Worm (Caenorhabditis elegans) whole organism, mixed stage, embryonic: ENCODE data around the gene Y39B6A.43.

Experiments used
- ces-1 ChIP-seq: fragments of 150-350 bp; optimal IDR thresholded peaks from 2 replicates; lab custom pipeline; 2014; ENCODE audit warnings: missing biosample characterization, missing genetic modification reagents, missing genetic modification characterization
- cnd-1 ChIP-seq: fragments of 200-800 bp; sonication (Bioruptor generic); optimal IDR thresholded peaks from 2 replicates; lab custom pipeline; 2018; ENCODE audit warnings: mild to moderate bottlenecking, missing genetic modification characterization, missing compliant biosample characterization
- elt-1 ChIP-seq: sonication (generic microtip); optimal IDR thresholded peaks from 2 replicates; lab custom pipeline; 2017; ENCODE audit warnings: missing genetic modification characterization, mild to moderate bottlenecking, missing compliant biosample characterization, antibody characterized with exemption, moderate library complexity, borderline replicate concordance; ENCODE audit not compliant: insufficient read depth
- ham-2 ChIP-seq: fragments of 200-800 bp; sonication (Bioruptor generic); optimal IDR thresholded peaks from 2 replicates; lab custom pipeline; 2018; ENCODE audit warnings: mild to moderate bottlenecking, missing genetic modification characterization, missing compliant biosample characterization
- lin-13 ChIP-seq: fragments of 150-350 bp; optimal IDR thresholded peaks from 2 replicates; lab custom pipeline; 2014; ENCODE audit warnings: missing biosample characterization, missing genetic modification characterization
- lsy-2 ChIP-seq: fragments of 150-350 bp; optimal IDR thresholded peaks from 2 replicates; lab custom pipeline; 2014; ENCODE audit warnings: missing biosample characterization, missing genetic modification characterization
- mep-1 ChIP-seq: fragments of 150-350 bp; optimal IDR thresholded peaks from 2 replicates; lab custom pipeline; 2017; ENCODE audit warnings: missing biosample characterization, missing genetic modification reagents, missing genetic modification characterization, inconsistent platforms
- nhr-12 ChIP-seq: fragments of 150-350 bp; optimal IDR thresholded peaks from 2 replicates; lab custom pipeline; 2014; ENCODE audit warnings: missing biosample characterization, missing genetic modification characterization
- nhr-237 ChIP-seq: fragments of 150-350 bp; optimal IDR thresholded peaks from 2 replicates; lab custom pipeline; 2014; ENCODE audit warnings: missing biosample characterization, missing genetic modification characterization
- pha-4 ChIP-seq: fragments of 150-350 bp; optimal IDR thresholded peaks from 2 replicates; lab custom pipeline; 2018; ENCODE audit warnings: missing biosample characterization, missing genetic modification reagents, missing genetic modification characterization
- snpc-4 ChIP-seq: fragments of 150-350 bp; optimal IDR thresholded peaks from 2 replicates; lab custom pipeline; 2014; ENCODE audit warnings: missing biosample characterization, missing genetic modification characterization
- unc-39 ChIP-seq: fragments of 150-350 bp; optimal IDR thresholded peaks from 2 replicates; lab custom pipeline; 2014; ENCODE audit warnings: missing biosample characterization, missing genetic modification characterization
- unc-62 ChIP-seq: fragments of 150-350 bp; optimal IDR thresholded peaks from 2 replicates; lab custom pipeline; 2014; ENCODE audit warnings: missing biosample characterization, missing genetic modification reagents, missing genetic modification characterization
- ztf-11 ChIP-seq: fragments of 150-350 bp; optimal IDR thresholded peaks from 2 replicates; lab custom pipeline; 2014; ENCODE audit warnings: missing biosample characterization, missing genetic modification characterization

DNA sequence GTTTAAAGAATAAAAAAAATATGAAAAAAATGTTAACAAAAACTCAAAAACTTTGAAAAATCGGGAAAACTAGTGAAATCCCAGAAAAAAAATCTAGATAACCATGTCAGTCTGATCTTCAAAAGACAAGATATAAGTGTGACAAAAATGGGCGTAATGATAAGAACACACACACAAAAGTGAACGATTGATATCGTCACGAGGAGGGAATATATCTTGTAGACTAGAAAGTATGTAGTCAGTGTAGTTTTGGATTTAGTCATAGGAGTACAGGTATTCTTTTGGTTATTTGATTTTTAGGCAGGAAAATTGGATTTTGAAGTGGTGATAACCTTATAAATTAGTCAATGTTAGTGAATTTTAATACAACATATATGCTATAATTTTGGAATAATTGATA lies 33.1 kb downstream of the Y39B6A.43 start:
- TF ChIP-seq lin-13 (tag; lab: Kevin White, UChicago) (no peak), ces-1 (no peak), ztf-11 (tag; lab: Kevin White, UChicago) (no peak), unc-39 (tag; lab: Kevin White, UChicago) (no peak), nhr-237 (tag; lab: Kevin White, UChicago) (no peak), cnd-1 (tag; lab: Kevin White, UChicago) (no peak), unc-62 (GFP tag; lab: Kevin White, UChicago) (no peak), lsy-2 (tag; lab: Kevin White, UChicago) (no peak), nhr-12 (no peak), pha-4 (no peak), elt-1 (tag; lab: Kevin White, UChicago) (no peak), snpc-4 (tag; lab: Kevin White, UChicago) (no peak), ham-2 (GFP tag; lab: Kevin White, UChicago) (no peak), mep-1 (no peak)
